Worm (Caenorhabditis elegans) whole organism, late embryonic: ENCODE data around the gene col-12.

Source experiments
- C38D4.7 ChIP-seq: fragments of 200-800 bp; sonication (Bioruptor generic); optimal IDR thresholded peaks from 2 replicates; lab custom pipeline; 2018; ENCODE audit warnings: mild to moderate bottlenecking, missing genetic modification characterization, moderate library complexity, missing compliant biosample characterization
- F13H6.1 ChIP-seq: sonication (generic microtip); optimal IDR thresholded peaks from 2 replicates; lab custom pipeline; 2016; ENCODE audit warnings: missing genetic modification characterization, missing compliant biosample characterization
- T23F11.4 ChIP-seq: fragments of 200-800 bp; sonication (Bioruptor generic); optimal IDR thresholded peaks from 2 replicates; lab custom pipeline; 2018; ENCODE audit warnings: mild to moderate bottlenecking, missing genetic modification characterization, missing compliant biosample characterization
- Y22D7AL.16 ChIP-seq: sonication (generic microtip); optimal IDR thresholded peaks from 2 replicates; lab custom pipeline; 2016; ENCODE audit warnings: missing genetic modification characterization, missing compliant biosample characterization
- ahr-1 ChIP-seq: sonication (generic microtip); optimal IDR thresholded peaks from 2 replicates; lab custom pipeline; 2016; ENCODE audit warnings: missing genetic modification characterization, missing compliant biosample characterization
- ceh-14 ChIP-seq: sonication (generic microtip); optimal IDR thresholded peaks from 2 replicates; lab custom pipeline; 2016; ENCODE audit warnings: missing genotype, missing genetic modification characterization, missing compliant biosample characterization
- ceh-18 ChIP-seq: sonication (generic microtip); optimal IDR thresholded peaks from 2 replicates; lab custom pipeline; 2016; ENCODE audit warnings: missing genetic modification characterization, missing compliant biosample characterization
- ceh-19 ChIP-seq: fragments of 200-800 bp; sonication (Bioruptor generic); optimal IDR thresholded peaks from 2 replicates; lab custom pipeline; 2018; ENCODE audit warnings: mild to moderate bottlenecking, missing genetic modification characterization, missing compliant biosample characterization
- ceh-2 ChIP-seq: sonication (generic microtip); optimal IDR thresholded peaks from 2 replicates; lab custom pipeline; 2016; ENCODE audit warnings: missing genotype, missing genetic modification characterization, missing compliant biosample characterization
- ceh-30 ChIP-seq: fragments of 150-350 bp; optimal IDR thresholded peaks from 2 replicates; lab custom pipeline; 2014; ENCODE audit warnings: missing biosample characterization, missing genetic modification characterization
- ceh-31 ChIP-seq: sonication (generic microtip); optimal IDR thresholded peaks from 2 replicates; lab custom pipeline; 2016; ENCODE audit warnings: missing genetic modification characterization, missing compliant biosample characterization
- ceh-48 ChIP-seq: sonication (generic microtip); optimal IDR thresholded peaks from 2 replicates; lab custom pipeline; 2016; ENCODE audit warnings: missing genetic modification characterization, inconsistent platforms, missing compliant biosample characterization
- ceh-9 ChIP-seq: sonication (generic microtip); optimal IDR thresholded peaks from 2 replicates; lab custom pipeline; 2016; ENCODE audit warnings: mild to moderate bottlenecking, missing genetic modification characterization, inconsistent platforms, missing compliant biosample characterization
- che-1 ChIP-seq: sonication (generic microtip); optimal IDR thresholded peaks from 2 replicates; lab custom pipeline; 2016; ENCODE audit warnings: mild to moderate bottlenecking, missing genetic modification characterization, missing compliant biosample characterization
- dmd-4 ChIP-seq: sonication (generic microtip); optimal IDR thresholded peaks from 2 replicates; lab custom pipeline; 2016; ENCODE audit warnings: borderline replicate concordance, missing genetic modification characterization, missing compliant biosample characterization
- dve-1 ChIP-seq: sonication (generic microtip); optimal IDR thresholded peaks from 2 replicates; lab custom pipeline; 2017; ENCODE audit warnings: antibody characterized with exemption, mild to moderate bottlenecking, missing genetic modification characterization, missing compliant biosample characterization
- fkh-10 ChIP-seq: fragments of 150-350 bp; optimal IDR thresholded peaks from 2 replicates; lab custom pipeline; 2014; ENCODE audit warnings: missing biosample characterization, missing genetic modification reagents, missing genetic modification characterization
- gmeb-2 ChIP-seq: sonication (generic microtip); optimal IDR thresholded peaks from 2 replicates; lab custom pipeline; 2016; ENCODE audit warnings: missing genetic modification characterization, inconsistent platforms, missing compliant biosample characterization
- hlh-13 ChIP-seq: fragments of 200-800 bp; sonication (Bioruptor generic); optimal IDR thresholded peaks from 2 replicates; lab custom pipeline; 2018; ENCODE audit warnings: mild to moderate bottlenecking, missing genetic modification characterization, missing compliant biosample characterization
- hlh-15 ChIP-seq: sonication (generic microtip); optimal IDR thresholded peaks from 2 replicates; lab custom pipeline; 2016; ENCODE audit warnings: missing genetic modification characterization, missing compliant biosample characterization
- hlh-30 ChIP-seq: sonication (generic microtip); optimal IDR thresholded peaks from 2 replicates; lab custom pipeline; 2017; ENCODE audit warnings: antibody characterized with exemption, missing genetic modification characterization, missing compliant biosample characterization; ENCODE audit not compliant: insufficient read depth
- hlh-6 ChIP-seq: sonication (generic microtip); optimal IDR thresholded peaks from 2 replicates; lab custom pipeline; 2016; ENCODE audit warnings: missing genotype, missing genetic modification characterization, missing compliant biosample characterization
- hlh-8 ChIP-seq: sonication (generic microtip); optimal IDR thresholded peaks from 2 replicates; lab custom pipeline; 2016; ENCODE audit warnings: missing genotype, missing genetic modification characterization, missing compliant biosample characterization
- lim-6 ChIP-seq: sonication (generic microtip); optimal IDR thresholded peaks from 2 replicates; lab custom pipeline; 2016; ENCODE audit warnings: missing genetic modification characterization, missing compliant biosample characterization
- lin-11 ChIP-seq: fragments of 200-800 bp; sonication (Bioruptor generic); optimal IDR thresholded peaks from 2 replicates; lab custom pipeline; 2018; ENCODE audit warnings: mild to moderate bottlenecking, missing genetic modification characterization, missing compliant biosample characterization
- madf-2 ChIP-seq: sonication (generic microtip); optimal IDR thresholded peaks from 2 replicates; lab custom pipeline; 2017; ENCODE audit warnings: missing genetic modification characterization, missing compliant biosample characterization
- pax-1 ChIP-seq: fragments of 150-350 bp; optimal IDR thresholded peaks from 2 replicates; lab custom pipeline; 2014; ENCODE audit warnings: missing biosample characterization, missing genetic modification characterization
- pha-4 ChIP-seq: fragments of 150-350 bp; optimal IDR thresholded peaks from 2 replicates; lab custom pipeline; 2018; ENCODE audit warnings: missing biosample characterization, missing genetic modification reagents, missing genetic modification characterization
- pros-1 ChIP-seq: fragments of 150-350 bp; optimal IDR thresholded peaks from 2 replicates; lab custom pipeline; 2014; ENCODE audit warnings: missing biosample characterization, missing genetic modification reagents, missing genetic modification characterization
- ref-2 ChIP-seq: sonication (generic microtip); optimal IDR thresholded peaks from 2 replicates; lab custom pipeline; 2016; ENCODE audit warnings: missing genetic modification characterization, missing compliant biosample characterization
- rnt-1 ChIP-seq: sonication (generic microtip); optimal IDR thresholded peaks from 2 replicates; lab custom pipeline; 2016; ENCODE audit warnings: missing genetic modification characterization, missing compliant biosample characterization
- sox-2 ChIP-seq: fragments of 200-800 bp; sonication (Bioruptor generic); IDR thresholded peaks from 2 replicates; pipeline ENCODE4 v1.3.6; 2022; ENCODE audit warnings: missing genetic modification reagents, missing genetic modification characterization, missing compliant biosample characterization
- sox-4 ChIP-seq: sonication (generic microtip); optimal IDR thresholded peaks from 2 replicates; lab custom pipeline; 2017; ENCODE audit warnings: mild to moderate bottlenecking, missing genetic modification characterization, inconsistent platforms, missing compliant biosample characterization
- syd-9 ChIP-seq: sonication (generic microtip); optimal IDR thresholded peaks from 2 replicates; lab custom pipeline; 2016; ENCODE audit warnings: mild to moderate bottlenecking, missing genetic modification characterization, moderate library complexity, missing compliant biosample characterization
- tbx-2 ChIP-seq: sonication (generic microtip); optimal IDR thresholded peaks from 2 replicates; lab custom pipeline; 2016; ENCODE audit warnings: missing genetic modification characterization, missing compliant biosample characterization
- tbx-7 ChIP-seq: sonication (generic microtip); optimal IDR thresholded peaks from 2 replicates; lab custom pipeline; 2016; ENCODE audit warnings: missing genotype, missing genetic modification characterization, missing compliant biosample characterization
- ttx-3 ChIP-seq: sonication (generic microtip); optimal IDR thresholded peaks from 2 replicates; lab custom pipeline; 2016; ENCODE audit warnings: missing genetic modification reagents, missing genetic modification characterization, missing compliant biosample characterization
- unc-55 ChIP-seq: sonication (generic microtip); optimal IDR thresholded peaks from 2 replicates; lab custom pipeline; 2017; ENCODE audit warnings: missing biosample characterization, missing genetic modification reagents, missing genetic modification characterization

Gene col-12

DNA sequence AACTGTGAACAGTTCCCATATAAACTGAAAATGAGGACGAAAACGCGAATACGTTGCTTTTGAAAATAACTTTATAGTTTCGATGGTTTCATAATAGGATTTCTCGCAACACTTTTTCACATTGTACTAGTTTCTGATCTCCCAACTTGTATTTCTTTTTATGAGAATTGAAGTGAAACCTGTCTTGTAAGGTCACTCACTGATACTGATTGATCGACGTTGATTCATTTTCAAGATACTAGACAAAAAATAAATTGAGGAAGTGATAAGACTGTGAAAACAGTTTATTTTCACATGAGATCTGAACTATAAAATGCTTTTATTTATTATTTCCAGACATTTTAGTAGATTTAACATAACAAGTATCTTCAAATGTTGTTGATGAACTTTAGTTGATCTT lies 37.6 kb downstream of the col-12 start:
- TF ChIP-seq ceh-2 (no peak), ceh-14 (tag; lab: Kevin White, UChicago) (no peak), F13H6.1 (tag; lab: Kevin White, UChicago) (no peak), ceh-18 (tag; lab: Kevin White, UChicago) (no peak), gmeb-2 (no peak), Y22D7AL.16 (tag; lab: Kevin White, UChicago) (no peak), hlh-13 (GFP tag; lab: Kevin White, UChicago) (no peak), fkh-10 (GFP tag; lab: Kevin White, UChicago) (no peak), pha-4 (tag; lab: Kevin White, UChicago) (no peak), sox-2 (no peak)

DNA sequence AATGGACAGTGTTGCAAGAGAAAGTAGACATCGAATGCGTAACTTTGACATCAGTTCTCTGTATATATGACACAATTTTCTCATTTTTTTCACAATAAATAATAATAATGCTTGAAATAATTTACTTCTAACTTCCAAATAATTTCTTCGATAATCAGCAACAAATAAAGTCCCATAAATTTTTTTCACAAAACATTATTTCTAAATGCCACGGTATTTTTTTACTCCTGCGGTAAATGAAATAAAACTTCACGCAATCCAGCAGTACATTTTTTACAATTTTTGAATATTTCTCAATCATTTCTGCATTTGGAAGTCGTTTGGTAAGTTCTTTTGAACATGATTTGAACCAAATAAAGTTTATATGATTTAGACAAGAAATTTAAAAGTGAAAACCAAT lies 41.0 kb downstream of the col-12 start, which contains the start of gene spe-10:
spe-10 (plus strand) TSS at position 301 of the 400 bp plus-strand sequence.
- TF ChIP-seq ceh-19 (GFP tag; lab: Kevin White, UChicago) (no peak), T23F11.4 (GFP tag; lab: Kevin White, UChicago) (no peak), fkh-10 (GFP tag; lab: Kevin White, UChicago) (no peak)

DNA sequence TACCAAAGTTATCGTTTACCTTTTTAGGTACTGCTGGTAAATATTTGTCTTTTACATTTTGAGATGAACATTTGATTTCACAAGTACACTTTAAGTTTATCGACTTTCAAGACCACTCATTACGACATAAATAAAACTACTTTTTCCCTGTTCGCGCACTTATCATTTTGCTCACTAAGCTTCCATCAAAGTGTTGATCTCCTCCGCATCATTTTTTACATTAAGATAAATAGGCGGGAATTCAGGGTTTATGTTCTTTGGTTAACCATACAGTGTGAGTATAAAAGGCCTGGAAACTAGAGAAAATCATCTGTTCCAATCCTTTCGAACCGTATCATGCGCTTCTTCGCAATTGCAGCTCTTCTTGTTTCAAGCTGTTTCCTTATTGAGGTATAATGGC lies 42.9 kb downstream of the col-12 start, which contains the start of gene pqn-2:
pqn-2 (plus strand) TSS at position 301 of the 400 bp plus-strand sequence.
- TF ChIP-seq ceh-31 (tag; lab: Kevin White, UChicago) (no peak), ceh-30 (no peak), hlh-13 (GFP tag; lab: Kevin White, UChicago) (no peak), syd-9 (tag; lab: Kevin White, UChicago) (no peak)

DNA sequence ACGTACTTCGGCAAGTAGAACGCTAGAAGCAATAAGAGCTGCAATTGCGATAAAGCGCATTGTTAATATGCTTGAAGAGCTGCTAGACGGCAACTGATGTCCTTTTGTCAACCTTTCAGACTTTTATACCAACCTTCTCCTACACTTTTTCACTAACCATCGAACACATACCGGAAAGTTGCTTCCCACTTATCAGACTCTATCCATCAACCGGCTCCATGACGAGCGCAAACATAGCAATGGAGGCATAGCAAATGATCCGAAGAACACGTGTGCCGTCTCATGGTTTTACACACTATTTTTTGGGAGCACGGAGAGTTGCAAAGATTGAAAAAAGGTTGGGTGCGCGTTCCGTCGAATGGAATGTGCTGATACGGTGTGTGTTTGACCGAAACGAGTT lies 43.3 kb downstream of the col-12 start, which contains the start of gene abu-1:
abu-1 (minus strand) TSS at position 101 of the 400 bp plus-strand sequence.
- TF ChIP-seq rnt-1: no peak
- TF ChIP-seq dve-1 (tag; lab: Kevin White, UChicago): no peak
- no peak for TF ChIP-seq ceh-18 (tag; lab: Kevin White, UChicago)

ce11 chrV:10379761-10380160 lies 45.2 kb downstream of the col-12 start:
- no peak for TF ChIP-seq unc-55 (GFP tag; lab: Kevin White, UChicago)
- TF ChIP-seq lim-6 (tag; lab: Kevin White, UChicago): no peak
- TF ChIP-seq ref-2 (tag; lab: Kevin White, UChicago): no peak
- no peak for TF ChIP-seq ceh-31 (tag; lab: Kevin White, UChicago)
- no peak for TF ChIP-seq hlh-6 (tag; lab: Kevin White, UChicago)
- no peak for TF ChIP-seq ceh-30
- no peak for TF ChIP-seq hlh-8 (tag; lab: Kevin White, UChicago)
- TF ChIP-seq che-1 (tag; lab: Kevin White, UChicago): no peak
- TF ChIP-seq fkh-10 (GFP tag; lab: Kevin White, UChicago): no peak
- TF ChIP-seq pax-1 (tag; lab: Kevin White, UChicago): no peak
- no peak for TF ChIP-seq madf-2 (tag; lab: Kevin White, UChicago)
- TF ChIP-seq C38D4.7 (GFP tag; lab: Kevin White, UChicago): no peak
- TF ChIP-seq ceh-9 (tag; lab: Kevin White, UChicago): no peak
- no peak for TF ChIP-seq ahr-1 (tag; lab: Kevin White, UChicago)
- TF ChIP-seq ttx-3 (tag; lab: Kevin White, UChicago): no peak
- no peak for TF ChIP-seq lin-11 (tag; lab: Kevin White, UChicago)
- no peak for TF ChIP-seq ceh-2
- no peak for TF ChIP-seq pros-1 (tag; lab: Kevin White, UChicago)
- TF ChIP-seq, all 69 proteins: peak for 0

DNA sequence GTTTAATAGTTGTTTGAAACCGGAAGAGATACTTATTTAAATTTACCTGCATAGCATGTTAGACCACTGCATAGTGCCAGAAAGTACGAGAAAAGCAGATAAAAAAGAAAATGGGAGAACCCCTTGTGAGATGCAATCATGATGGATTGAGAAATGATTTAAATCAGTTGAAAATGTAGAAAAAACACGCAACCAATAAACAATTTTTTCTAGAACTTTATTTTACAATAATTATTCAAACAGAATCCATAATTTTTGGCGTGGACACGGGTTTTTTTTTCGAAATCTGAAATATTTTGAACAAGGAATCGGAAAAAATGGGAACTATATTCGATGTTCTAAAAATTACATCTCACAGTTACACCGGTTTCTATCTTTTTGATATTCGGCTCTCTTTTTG lies 45.7 kb downstream of the col-12 start, which contains the start of gene AC3.12:
AC3.12 (minus strand) TSS at position 101 of the 400 bp plus-strand sequence.
- TF ChIP-seq ref-2 (tag; lab: Kevin White, UChicago) (no peak), dve-1 (tag; lab: Kevin White, UChicago) (no peak), ceh-48 (tag; lab: Kevin White, UChicago) (no peak), T23F11.4 (GFP tag; lab: Kevin White, UChicago) (no peak), dmd-4 (tag; lab: Kevin White, UChicago) (no peak), fkh-10 (GFP tag; lab: Kevin White, UChicago) (no peak), madf-2 (tag; lab: Kevin White, UChicago) (no peak), hlh-30 (no peak), gmeb-2 (no peak), Y22D7AL.16 (tag; lab: Kevin White, UChicago) (no peak), tbx-2 (tag; lab: Kevin White, UChicago) (no peak), ceh-19 (GFP tag; lab: Kevin White, UChicago) (no peak), sox-4 (tag; lab: Kevin White, UChicago) (no peak), pax-1 (tag; lab: Kevin White, UChicago) (no peak), hlh-15 (tag; lab: Kevin White, UChicago) (no peak), che-1 (tag; lab: Kevin White, UChicago) (no peak), tbx-7 (tag; lab: Kevin White, UChicago) (no peak), lin-11 (tag; lab: Kevin White, UChicago) (no peak), syd-9 (tag; lab: Kevin White, UChicago) (no peak)
